Worm (Caenorhabditis elegans): ENCODE data around the gene C08B6.6.

DNA sequence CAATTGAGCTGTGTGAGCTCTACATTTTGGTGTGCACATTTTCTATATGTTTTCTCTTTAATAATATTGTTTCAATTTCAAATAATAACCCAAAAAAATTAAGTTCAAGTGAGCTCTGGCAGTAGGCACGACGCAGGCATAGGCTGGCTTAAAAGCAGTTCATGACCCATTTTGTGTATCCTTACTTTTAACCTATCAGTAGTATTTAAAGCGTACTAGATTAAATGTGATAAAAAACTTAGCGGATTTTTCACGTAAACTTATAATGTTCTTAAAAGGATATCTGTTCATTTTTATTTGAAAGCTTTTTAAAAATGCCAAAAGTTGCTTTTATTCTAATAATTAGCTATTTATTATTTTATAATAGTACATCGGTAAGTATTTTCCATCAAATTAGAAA is at the start of gene C08B6.6:
- no peak for TF ChIP-seq him-1 (tag; optimal IDR thresholded peaks at IDR 0.05)
- no peak for TF ChIP-seq W03F9.2 (tag; optimal IDR thresholded peaks at IDR 0.05)
